Worm (Caenorhabditis elegans): ENCODE measurements around the gene F19F10.3.
"Not testable (repeated sequence)": the region's sequence is repeated elsewhere in the genome, so short reads cannot be mapped to it uniquely, and the experiment has no call there.

The F19F10.3 gene

ce11 chrV:7551821-7552220, at the start of gene F19F10.3:
Gene F19F10.3 (plus strand): TSS chrV:7552121.
- no peak for TF ChIP-seq Y55F3AM.14 (GFP tag; optimal IDR thresholded peaks at IDR 0.05)
- TF ChIP-seq nhr-25 (tag; optimal IDR thresholded peaks at IDR 0.05), result no peak
- TF ChIP-seq mbf-1 (tag; optimal IDR thresholded peaks at IDR 0.05), result no peak
- no peak for TF ChIP-seq gmeb-1 (tag; optimal IDR thresholded peaks at IDR 0.05)
- no peak for TF ChIP-seq nhr-10 (tag; optimal IDR thresholded peaks at IDR 0.05)
- TF ChIP-seq fos-1 (tag; optimal IDR thresholded peaks at IDR 0.05), result no peak
- no peak for TF ChIP-seq elt-1 (tag; optimal IDR thresholded peaks at IDR 0.05)
- no peak for TF ChIP-seq sma-3 (GFP tag; optimal IDR thresholded peaks at IDR 0.05)
- TF ChIP-seq lin-13 (GFP tag; optimal IDR thresholded peaks at IDR 0.05), result no peak
- TF ChIP-seq skn-1 (tag; optimal IDR thresholded peaks at IDR 0.05), result no peak
- no peak for TF ChIP-seq C34F6.9 (tag; optimal IDR thresholded peaks at IDR 0.05)
- TF ChIP-seq nhr-77 (tag; optimal IDR thresholded peaks at IDR 0.05), result no peak
- no peak for TF ChIP-seq mab-5 (tag; optimal IDR thresholded peaks at IDR 0.05)
- no peak for TF ChIP-seq lsy-2 (tag; optimal IDR thresholded peaks at IDR 0.05)
- TF ChIP-seq nhr-21 (tag; optimal IDR thresholded peaks at IDR 0.05), result no peak
- no peak for TF ChIP-seq nhr-129 (tag; optimal IDR thresholded peaks at IDR 0.05)

ce11 chrV:7504271-7504670, 47.6 kb upstream of the F19F10.3 start, which contains the start of gene srh-229:
Gene srh-229 (minus strand): TSS chrV:7504371.
- TF ChIP-seq elt-3 (tag; optimal IDR thresholded peaks at IDR 0.05) (no peak), nhr-10 (tag; optimal IDR thresholded peaks at IDR 0.05) (no peak), zag-1 (tag; optimal IDR thresholded peaks at IDR 0.05) (no peak)

ce11 chrV:7506207-7506606, 45.7 kb upstream of the F19F10.3 start:
- TF ChIP-seq unc-55 (GFP tag; optimal IDR thresholded peaks at IDR 0.05), result no peak
- no peak for TF ChIP-seq lin-13 (GFP tag; optimal IDR thresholded peaks at IDR 0.05)
- TF ChIP-seq sma-9 (GFP tag; optimal IDR thresholded peaks at IDR 0.05), result peak; percentile 34
- TF ChIP-seq sma-9 (tag; optimal IDR thresholded peaks at IDR 0.05), result no peak
- no peak for TF ChIP-seq zag-1 (tag; optimal IDR thresholded peaks at IDR 0.05)
- TF ChIP-seq alr-1 (tag; optimal IDR thresholded peaks at IDR 0.05), result no peak
- TF ChIP-seq nhr-23 (tag; optimal IDR thresholded peaks at IDR 0.05), result no peak
- TF ChIP-seq C34F6.9 (tag; optimal IDR thresholded peaks at IDR 0.05), result no peak
- no peak for TF ChIP-seq mbf-1 (tag; optimal IDR thresholded peaks at IDR 0.05)
- TF ChIP-seq lsy-2 (tag; optimal IDR thresholded peaks at IDR 0.05), result no peak
- peak; percentile 10 for TF ChIP-seq nhr-21 (tag; optimal IDR thresholded peaks at IDR 0.05)
- TF ChIP-seq ZK546.5 (tag; optimal IDR thresholded peaks at IDR 0.05), result no peak

- TF ChIP-seq C34F6.9 (tag; optimal IDR thresholded peaks at IDR 0.05) (no peak), sma-9 (GFP tag; optimal IDR thresholded peaks at IDR 0.05) (peak; percentile 1), sma-9 (tag; optimal IDR thresholded peaks at IDR 0.05) (no peak)
Measured at ce11 chrV:7508566-7509044, 43.3 kb upstream of the F19F10.3 start, which contains the start of the genes str-31 and nhr-172. Gene str-31 (minus strand): TSS chrV:7508666. Gene nhr-172 (plus strand): TSS chrV:7508994.

- TF ChIP-seq peb-1, lin-39, nhr-23 (tag; optimal IDR thresholded peaks at IDR 0.05): not testable (repeated sequence)
Measured at ce11 chrV:7511465-7511864, 40.5 kb upstream of the F19F10.3 start, which contains the start of gene nhr-171. Gene nhr-171 (plus strand): TSS chrV:7511765.

- no peak for TF ChIP-seq unc-39 (tag; optimal IDR thresholded peaks at IDR 0.05)
- TF ChIP-seq nhr-6 (tag; optimal IDR thresholded peaks at IDR 0.05), result no peak
- no peak for TF ChIP-seq elt-1 (tag; optimal IDR thresholded peaks at IDR 0.05)
- TF ChIP-seq elt-3 (tag; optimal IDR thresholded peaks at IDR 0.05), result no peak
- TF ChIP-seq zag-1 (tag; optimal IDR thresholded peaks at IDR 0.05), result no peak
- no peak for TF ChIP-seq lin-13 (GFP tag; optimal IDR thresholded peaks at IDR 0.05)
- TF ChIP-seq nhr-237 (tag; optimal IDR thresholded peaks at IDR 0.05), result no peak
- no peak for TF ChIP-seq lin-39 (tag; optimal IDR thresholded peaks at IDR 0.05)
- no peak for TF ChIP-seq nhr-77 (tag; optimal IDR thresholded peaks at IDR 0.05)
Measured at ce11 chrV:7514939-7515338, 37.0 kb upstream of the F19F10.3 start, which contains the start of gene srb-18. Gene srb-18 (plus strand): TSS chrV:7515239.

ce11 chrV:7520077-7520476, 31.8 kb upstream of the F19F10.3 start, which contains the start of gene srb-19:
Gene srb-19 (minus strand): TSS chrV:7520177.
- TF ChIP-seq lin-13 (GFP tag; optimal IDR thresholded peaks at IDR 0.05) (no peak), zag-1 (tag; optimal IDR thresholded peaks at IDR 0.05) (no peak), peb-1 (tag; optimal IDR thresholded peaks at IDR 0.05) (no peak), gmeb-1 (tag; optimal IDR thresholded peaks at IDR 0.05) (no peak), blmp-1 (tag; optimal IDR thresholded peaks at IDR 0.05; ENCODE audit: insufficient read depth) (no peak), nhr-237 (tag; optimal IDR thresholded peaks at IDR 0.05) (no peak), unc-55 (GFP tag; optimal IDR thresholded peaks at IDR 0.05) (no peak), fos-1 (tag; optimal IDR thresholded peaks at IDR 0.05) (no peak), F13H6.1 (tag; optimal IDR thresholded peaks at IDR 0.05) (no peak), nhr-77 (tag; optimal IDR thresholded peaks at IDR 0.05) (no peak), nhr-11 (tag; optimal IDR thresholded peaks at IDR 0.05) (no peak), nhr-23 (tag; optimal IDR thresholded peaks at IDR 0.05) (no peak), elt-1 (tag; optimal IDR thresholded peaks at IDR 0.05) (no peak), snpc-4 (tag; optimal IDR thresholded peaks at IDR 0.05) (no peak), mab-5 (tag; optimal IDR thresholded peaks at IDR 0.05) (no peak), lin-39 (tag; optimal IDR thresholded peaks at IDR 0.05) (no peak), mdl-1 (tag; optimal IDR thresholded peaks at IDR 0.05) (no peak), nhr-12 (tag; optimal IDR thresholded peaks at IDR 0.05) (no peak), sem-4 (tag; optimal IDR thresholded peaks at IDR 0.05) (no peak), skn-1 (tag; optimal IDR thresholded peaks at IDR 0.05) (no peak)
